Fruit fly (Drosophila melanogaster) whole organism, embryonic: Measurements from ENCODE around the gene CG7275.

Source experiments
- Atf6 ChIP-seq: fragments of 200-800 bp; sonication (Bioruptor generic); IDR thresholded peaks from 2 replicates; pipeline ENCODE4 v1.3.6; 2022; ENCODE audit warnings: missing biosample characterization, missing genetic modification characterization
- Bgb ChIP-seq: fragments of 200-800 bp; sonication (Bioruptor generic); IDR thresholded peaks from 2 replicates; pipeline ENCODE4 v1.3.6; 2022; ENCODE audit warnings: missing biosample characterization, missing genetic modification characterization; ENCODE audit not compliant: partially characterized antibody
- C15 ChIP-seq: fragments of 200-800 bp; sonication (Bioruptor generic); IDR thresholded peaks from 3 replicates; pipeline ENCODE4 v1.3.6; 2022; ENCODE audit warnings: missing biosample characterization, missing genetic modification characterization
- CG10366 ChIP-seq: fragments of 200-800 bp; sonication (Bioruptor generic); IDR thresholded peaks from 2 replicates; pipeline ENCODE4 v1.3.6; 2022; ENCODE audit warnings: missing biosample characterization, missing genetic modification characterization
- CG11093 ChIP-seq: fragments of 200-800 bp; sonication (Bioruptor generic); IDR thresholded peaks from 3 replicates; pipeline ENCODE4 v1.3.6; 2022; ENCODE audit warnings: missing biosample characterization, missing genetic modification characterization
- CG1233 ChIP-seq: fragments of 200-800 bp; sonication (Bioruptor generic); optimal IDR thresholded peaks from 4 replicates; lab custom pipeline; 2018; ENCODE audit warnings: missing biosample characterization, mild to moderate bottlenecking, missing genetic modification characterization
- CG12391 ChIP-seq: fragments of 200-800 bp; sonication (Bioruptor generic); optimal IDR thresholded peaks from 3 replicates; lab custom pipeline; 2018; ENCODE audit warnings: missing biosample characterization, mild to moderate bottlenecking, missing genetic modification characterization, moderate library complexity
- CG15073 ChIP-seq: fragments of 200-800 bp; sonication (Bioruptor generic); optimal IDR thresholded peaks from 2 replicates; lab custom pipeline; 2016; ENCODE audit warnings: missing biosample characterization, missing genetic modification characterization
- CG15269 ChIP-seq: fragments of 200-800 bp; sonication (Bioruptor generic); optimal IDR thresholded peaks from 2 replicates; lab custom pipeline; 2018; ENCODE audit warnings: missing biosample characterization, mild to moderate bottlenecking, missing genetic modification characterization, moderate library complexity
- CG1529 ChIP-seq: fragments of 200-800 bp; sonication (Bioruptor generic); optimal IDR thresholded peaks from 3 replicates; lab custom pipeline; 2018; ENCODE audit warnings: missing biosample characterization, missing genetic modification characterization
- CG15601 ChIP-seq: fragments of 200-800 bp; sonication (Bioruptor generic); optimal IDR thresholded peaks from 3 replicates; lab custom pipeline; 2019; ENCODE audit warnings: missing biosample characterization, mild to moderate bottlenecking, missing genetic modification characterization, moderate library complexity
- CG1603 ChIP-seq: fragments of 200-800 bp; sonication (Bioruptor generic); optimal IDR thresholded peaks from 2 replicates; lab custom pipeline; 2019; ENCODE audit warnings: missing biosample characterization, mild to moderate bottlenecking, missing genetic modification characterization, moderate library complexity
- CG18764 ChIP-seq: fragments of 200-800 bp; sonication (Bioruptor generic); optimal IDR thresholded peaks from 3 replicates; lab custom pipeline; 2016; ENCODE audit warnings: missing biosample characterization, missing genetic modification characterization
- CG2116 ChIP-seq: fragments of 200-800 bp; sonication (Bioruptor generic); optimal IDR thresholded peaks from 3 replicates; lab custom pipeline; 2018; ENCODE audit warnings: missing biosample characterization, mild to moderate bottlenecking, missing genetic modification characterization
- CG2199 ChIP-seq: fragments of 200-800 bp; sonication (Bioruptor generic); IDR thresholded peaks from 3 replicates; pipeline ENCODE4 v1.3.6; 2022; ENCODE audit warnings: missing biosample characterization, missing genetic modification characterization
- CG32532 ChIP-seq: fragments of 200-800 bp; sonication (Bioruptor generic); IDR thresholded peaks from 2 replicates; pipeline ENCODE4 v1.3.6; 2022; ENCODE audit warnings: missing biosample characterization, missing genetic modification characterization
- CG3847 ChIP-seq: fragments of 200-800 bp; sonication (Bioruptor generic); IDR thresholded peaks from 2 replicates; pipeline ENCODE4 v1.3.6; 2022; ENCODE audit warnings: missing biosample characterization, missing genetic modification characterization
- CG42726 ChIP-seq: fragments of 200-800 bp; sonication (Bioruptor generic); IDR thresholded peaks from 2 replicates; pipeline ENCODE4 v1.3.6; 2022; ENCODE audit warnings: missing biosample characterization, missing genetic modification characterization; ENCODE audit not compliant: partially characterized antibody
- CG6683 ChIP-seq: fragments of 200-800 bp; sonication (Bioruptor generic); optimal IDR thresholded peaks from 2 replicates; lab custom pipeline; 2017; ENCODE audit warnings: missing biosample characterization, mild to moderate bottlenecking, missing genetic modification characterization, missing genetic modification reagents
- CG9215 ChIP-seq: fragments of 200-800 bp; sonication (Bioruptor generic); IDR thresholded peaks from 2 replicates; pipeline ENCODE4 v1.3.6; 2022; ENCODE audit warnings: missing biosample characterization, missing genetic modification characterization
- CG9817 ChIP-seq: fragments of 200-800 bp; sonication (Bioruptor generic); optimal IDR thresholded peaks from 2 replicates; lab custom pipeline; 2018; ENCODE audit warnings: missing biosample characterization, mild to moderate bottlenecking, missing genetic modification characterization, moderate library complexity
- CrebB ChIP-seq: fragments of 200-800 bp; sonication (Bioruptor generic); optimal IDR thresholded peaks from 3 replicates; lab custom pipeline; 2018; ENCODE audit warnings: missing biosample characterization, mild to moderate bottlenecking, missing genetic modification characterization
- D19A ChIP-seq: fragments of 200-800 bp; optimal IDR thresholded peaks from 3 replicates; lab custom pipeline; 2019; ENCODE audit warnings: missing biosample characterization, mild to moderate bottlenecking, missing genetic modification characterization, moderate library complexity
- GATAe ChIP-seq: fragments of 200-800 bp; sonication (Bioruptor generic); conservative IDR thresholded peaks from 2 replicates; pipeline ENCODE4 v1.3.6; 2022; ENCODE audit warnings: missing biosample characterization, missing genetic modification characterization
- Hr39 ChIP-seq: fragments of >200 bp; optimal IDR thresholded peaks from 2 replicates; lab custom pipeline; 2017
- Hr78 ChIP-seq, 2 experiments: fragments of 200-800 bp in 1 of 2; fragments of >200 bp in 1 of 2; sonication (Bioruptor generic) in 1 of 2; optimal IDR thresholded peaks; 2 replicates each; lab custom pipeline; 2017 to 2019; ENCODE audit warnings: missing biosample characterization in 2 of 2, missing genetic modification characterization in 2 of 2, mild to moderate bottlenecking in 1 of 2, moderate library complexity in 1 of 2
- Lhr ChIP-seq: fragments of 200-800 bp; sonication (Bioruptor generic); optimal IDR thresholded peaks from 3 replicates; lab custom pipeline; 2017; ENCODE audit warnings: mild to moderate bottlenecking, missing biosample characterization, missing genetic modification reagents, missing genetic modification characterization
- Nf-YC ChIP-seq: fragments of 200-800 bp; optimal IDR thresholded peaks from 3 replicates; lab custom pipeline; 2019; ENCODE audit warnings: missing biosample characterization, mild to moderate bottlenecking, missing genetic modification characterization, moderate library complexity
- Side ChIP-seq: fragments of 200-800 bp; sonication (Bioruptor generic); optimal IDR thresholded peaks from 2 replicates; lab custom pipeline; 2016; ENCODE audit warnings: missing biosample characterization, missing genetic modification characterization
- Sin3A ChIP-seq: fragments of >200 bp; optimal IDR thresholded peaks from 2 replicates; lab custom pipeline; 2018
- Usf ChIP-seq: fragments of 200-800 bp; sonication (Bioruptor generic); optimal IDR thresholded peaks from 2 replicates; lab custom pipeline; 2017; ENCODE audit warnings: missing genotype, missing biosample characterization, missing genetic modification characterization
- ci ChIP-seq: fragments of 200-800 bp; sonication (Bioruptor generic); IDR thresholded peaks from 3 replicates; pipeline ENCODE4 v1.3.6; 2022; ENCODE audit warnings: missing biosample characterization, missing genetic modification characterization
- croc ChIP-seq: fragments of 200-800 bp; sonication (Bioruptor generic); conservative IDR thresholded peaks from 3 replicates; pipeline ENCODE4 v1.3.6; 2022; ENCODE audit warnings: missing biosample characterization, missing genetic modification characterization
- da ChIP-seq: fragments of 200-800 bp; sonication (Bioruptor generic); optimal IDR thresholded peaks from 2 replicates; lab custom pipeline; 2016; ENCODE audit warnings: missing biosample characterization, missing genetic modification characterization
- dpn ChIP-seq, 2 experiments: fragments of 200-800 bp; sonication (Bioruptor generic); optimal IDR thresholded peaks; 3 replicates each; lab custom pipeline; 2016; ENCODE audit warnings: missing biosample characterization in 2 of 2, missing genetic modification characterization in 2 of 2
- exex ChIP-seq: fragments of 200-800 bp; sonication (Bioruptor generic); optimal IDR thresholded peaks from 4 replicates; lab custom pipeline; 2018; ENCODE audit warnings: missing biosample characterization, mild to moderate bottlenecking, missing genetic modification characterization, moderate library complexity
- fd3F ChIP-seq: fragments of 200-800 bp; sonication (Bioruptor generic); optimal IDR thresholded peaks from 2 replicates; lab custom pipeline; 2018; ENCODE audit warnings: missing biosample characterization, mild to moderate bottlenecking, missing genetic modification characterization, moderate library complexity
- ftz-f1 ChIP-seq: fragments of 200-800 bp; sonication (Bioruptor generic); optimal IDR thresholded peaks from 2 replicates; lab custom pipeline; 2016; ENCODE audit warnings: missing biosample characterization, missing genetic modification characterization
- fu2 ChIP-seq: fragments of 200-800 bp; sonication (Bioruptor generic); optimal IDR thresholded peaks from 2 replicates; lab custom pipeline; 2016; ENCODE audit warnings: missing biosample characterization, missing genetic modification characterization
- ken ChIP-seq: fragments of 200-800 bp; sonication (Bioruptor generic); IDR thresholded peaks from 3 replicates; pipeline ENCODE4 v1.3.6; 2022; ENCODE audit warnings: missing biosample characterization, missing genetic modification characterization
- klu ChIP-seq: fragments of 200-800 bp; sonication (Bioruptor generic); IDR thresholded peaks from 2 replicates; pipeline ENCODE4 v1.3.6; 2022; ENCODE audit warnings: missing biosample characterization, missing genetic modification characterization
- lab ChIP-seq: fragments of 200-800 bp; sonication (Bioruptor generic); optimal IDR thresholded peaks from 3 replicates; lab custom pipeline; 2017; ENCODE audit warnings: missing biosample characterization, missing genetic modification characterization, mild to moderate bottlenecking, moderate library complexity, missing genetic modification reagents
- mirr ChIP-seq: fragments of 200-800 bp; sonication (Bioruptor generic); optimal IDR thresholded peaks from 3 replicates; lab custom pipeline; 2018; ENCODE audit warnings: missing biosample characterization, mild to moderate bottlenecking, missing genetic modification characterization
- nau ChIP-seq: fragments of 200-800 bp; sonication (Bioruptor generic); optimal IDR thresholded peaks from 3 replicates; lab custom pipeline; 2017; ENCODE audit warnings: missing biosample characterization, mild to moderate bottlenecking, missing genetic modification characterization, missing genetic modification reagents
- onecut ChIP-seq: fragments of 200-800 bp; sonication (Bioruptor generic); IDR thresholded peaks from 2 replicates; pipeline ENCODE4 v1.3.6; 2022; ENCODE audit warnings: missing biosample characterization, missing genetic modification characterization
- p53 ChIP-seq: fragments of 200-800 bp; sonication (Bioruptor generic); optimal IDR thresholded peaks from 2 replicates; lab custom pipeline; 2016; ENCODE audit warnings: missing biosample characterization, missing genetic modification characterization
- sim ChIP-seq: fragments of 200-800 bp; sonication (Bioruptor generic); IDR thresholded peaks from 2 replicates; pipeline ENCODE4 v1.3.6; 2022; ENCODE audit warnings: missing biosample characterization, missing genetic modification characterization
- sima ChIP-seq: fragments of 200-800 bp; sonication (Bioruptor generic); optimal IDR thresholded peaks from 2 replicates; lab custom pipeline; 2016; ENCODE audit warnings: missing biosample characterization, missing genetic modification characterization
- sug ChIP-seq: fragments of 200-800 bp; optimal IDR thresholded peaks from 2 replicates; lab custom pipeline; 2019; ENCODE audit warnings: missing biosample characterization, mild to moderate bottlenecking, missing genetic modification characterization, moderate library complexity
- tgo ChIP-seq: fragments of 200-800 bp; sonication (Bioruptor generic); IDR thresholded peaks from 3 replicates; pipeline ENCODE4 v1.3.6; 2022; ENCODE audit warnings: missing biosample characterization, missing genetic modification characterization
- tio ChIP-seq: fragments of 200-800 bp; sonication (Bioruptor generic); optimal IDR thresholded peaks from 2 replicates; lab custom pipeline; 2017; ENCODE audit warnings: missing biosample characterization, missing genetic modification characterization, inconsistent platforms
- yki ChIP-seq: fragments of >200 bp; optimal IDR thresholded peaks from 3 replicates; lab custom pipeline; 2018
- zen2 ChIP-seq: fragments of 200-800 bp; sonication (Bioruptor generic); IDR thresholded peaks from 3 replicates; pipeline ENCODE4 v1.3.6; 2022; ENCODE audit warnings: missing biosample characterization, missing genetic modification characterization; ENCODE audit not compliant: partially characterized antibody

The CG7275 gene

DNA sequence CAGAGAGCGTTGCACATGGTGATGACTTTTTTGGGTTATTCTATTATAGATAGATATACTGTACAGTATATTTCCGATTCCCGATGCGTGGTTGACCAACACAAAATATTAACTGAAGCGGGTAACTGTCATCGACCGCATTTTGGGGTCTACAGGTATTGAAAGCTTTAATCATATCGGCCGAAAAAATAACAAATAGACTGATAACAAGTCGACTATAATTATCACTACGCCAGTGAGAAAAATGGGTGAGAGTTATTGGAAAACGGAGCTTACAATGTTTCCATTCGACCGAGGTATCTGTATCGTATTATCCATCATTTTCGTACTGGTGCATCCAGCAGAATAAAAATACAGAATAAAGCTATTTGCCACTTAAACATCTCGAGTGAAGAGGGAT, 19.6 kb downstream of the CG7275 start (continued):
- TF ChIP-seq CG1603 (no peak), sima (no peak), ftz-f1 (GFP tag; lab: Kevin White, UChicago) (no peak), ken (GFP tag; lab: Robert Waterston, UW) (no peak), fd3F (no peak), CG2199 (GFP tag; lab: Robert Waterston, UW) (0 out of 3 replicates have a peak, but pooled peaks have one; percentile 56), ci (no peak), Lhr (no peak), CG9215 (GFP tag; lab: Robert Waterston, UW) (no peak), nau (GFP tag; lab: Kevin White, UChicago) (no peak), croc (GFP tag; lab: Robert Waterston, UW) (no peak), CG1233 (no peak), dpn (GFP tag; optimal IDR thresholded peaks at IDR 0.05; lab: Kevin White, UChicago) (no peak), CG18764 (GFP tag; lab: Kevin White, UChicago) (no peak), CG42726 (no peak), CG1529 (no peak), Hr39 (no peak), exex (tag; lab: Kevin White, UChicago) (peak; percentile 76), sug (tag; lab: Kevin White, UChicago) (peak; percentile 3), CG9817 (tag; lab: Kevin White, UChicago) (no peak), da (GFP tag; lab: Kevin White, UChicago) (no peak), CG15601 (tag; lab: Kevin White, UChicago) (peak; percentile 32), CG6683 (GFP tag; lab: Kevin White, UChicago) (no peak), Hr78 (GFP tag; optimal IDR thresholded peaks at IDR 0.05; lab: Kevin White, UChicago) (no peak), onecut (no peak), CG12391 (tag; lab: Kevin White, UChicago) (no peak), CG2116 (GFP tag; lab: Kevin White, UChicago) (no peak), CG10366 (no peak), Sin3A (lab: Kevin White, UChicago) (no peak), GATAe (peak; percentile 42), lab (GFP tag; lab: Kevin White, UChicago) (peak; percentile 4), fu2 (GFP tag; lab: Kevin White, UChicago) (no peak), C15 (GFP tag; lab: Robert Waterston, UW) (no peak), Nf-YC (tag; lab: Kevin White, UChicago) (no peak), CG11093 (GFP tag; lab: Robert Waterston, UW) (no peak), p53 (GFP tag; lab: Kevin White, UChicago) (no peak), klu (no peak), CrebB (no peak), Bgb (GFP tag; lab: Robert Waterston, UW) (no peak), zen2 (GFP tag; lab: Robert Waterston, UW) (no peak), Side (GFP tag; lab: Kevin White, UChicago) (no peak), tgo (GFP tag; lab: Robert Waterston, UW) (no peak), D19A (tag; lab: Kevin White, UChicago) (no peak), Atf6 (no peak), sim (GFP tag; lab: Robert Waterston, UW) (no peak), CG32532 (GFP tag; lab: Robert Waterston, UW) (no peak), CG3847 (GFP tag; lab: Robert Waterston, UW) (no peak), CG15269 (tag; lab: Kevin White, UChicago) (no peak), yki (lab: Kevin White, UChicago) (no peak), tio (GFP tag; lab: Kevin White, UChicago) (no peak), Usf (GFP tag; lab: Kevin White, UChicago) (no peak), CG15073 (GFP tag; lab: Kevin White, UChicago) (no peak), mirr (peak; percentile 63)
